Worm (Caenorhabditis elegans) whole organism, L3 larva: ENCODE data around the gene cnc-2.

Experiments used
- R02D3.7 ChIP-seq: fragments of 150-350 bp; optimal IDR thresholded peaks from 2 replicates; lab custom pipeline; 2014; ENCODE audit warnings: missing biosample characterization, missing genetic modification characterization
- ZK546.5 ChIP-seq: sonication (generic microtip); optimal IDR thresholded peaks from 2 replicates; lab custom pipeline; 2017; ENCODE audit warnings: missing biosample characterization, missing genetic modification characterization
- aly-2 ChIP-seq: fragments of 150-350 bp; optimal IDR thresholded peaks from 2 replicates; lab custom pipeline; 2014; ENCODE audit warnings: missing biosample characterization, missing genetic modification characterization
- ama-1 ChIP-seq: fragments of 150-350 bp; optimal IDR thresholded peaks from 2 replicates; lab custom pipeline; 2018
- ceh-16 ChIP-seq: sonication (generic microtip); optimal IDR thresholded peaks from 2 replicates; lab custom pipeline; 2017; ENCODE audit warnings: missing biosample characterization, missing genetic modification characterization
- ceh-28 ChIP-seq: fragments of 150-350 bp; optimal IDR thresholded peaks from 2 replicates; lab custom pipeline; 2014; ENCODE audit warnings: missing biosample characterization, missing genetic modification reagents, missing genetic modification characterization
- ceh-82 ChIP-seq: fragments of 150-350 bp; optimal IDR thresholded peaks from 2 replicates; lab custom pipeline; 2014; ENCODE audit warnings: missing biosample characterization, missing genetic modification characterization
- ceh-9 ChIP-seq: sonication (generic microtip); optimal IDR thresholded peaks from 2 replicates; lab custom pipeline; 2018; ENCODE audit warnings: missing biosample characterization, missing genetic modification characterization
- daf-12 ChIP-seq: fragments of 150-350 bp; optimal IDR thresholded peaks from 2 replicates; lab custom pipeline; 2014; ENCODE audit warnings: missing biosample characterization, missing genetic modification reagents, missing genetic modification characterization
- egl-27 ChIP-seq: sonication (generic microtip); optimal IDR thresholded peaks from 4 replicates; lab custom pipeline; 2017; ENCODE audit warnings: missing biosample characterization, missing genetic modification reagents, missing genetic modification characterization
- egl-5 ChIP-seq: fragments of 150-350 bp; optimal IDR thresholded peaks from 2 replicates; lab custom pipeline; 2017; ENCODE audit warnings: missing biosample characterization, missing genetic modification reagents, missing genetic modification characterization, inconsistent platforms
- elt-1 ChIP-seq: fragments of 150-350 bp; optimal IDR thresholded peaks from 2 replicates; lab custom pipeline; 2014; ENCODE audit warnings: missing biosample characterization, missing genetic modification characterization
- elt-2 ChIP-seq: sonication (generic microtip); optimal IDR thresholded peaks from 2 replicates; lab custom pipeline; 2016; ENCODE audit warnings: missing genetic modification reagents, mild to moderate bottlenecking, missing genetic modification characterization, missing compliant biosample characterization
- elt-3 ChIP-seq, 3 experiments: fragments of 150-350 bp in 1 of 3; sonication (generic microtip) in 2 of 3; optimal IDR thresholded peaks; 2 replicates in 2 of 3; 4 replicates in 1 of 3; lab custom pipeline; 2014 to 2017; ENCODE audit warnings: missing biosample characterization in 3 of 3, missing genetic modification characterization in 3 of 3
- eor-1 ChIP-seq, 2 experiments: fragments of 150-350 bp; optimal IDR thresholded peaks; 2 replicates each; lab custom pipeline; 2014 to 2018; ENCODE audit warnings: missing biosample characterization in 2 of 2, missing genetic modification characterization in 2 of 2
- fkh-10 ChIP-seq: sonication (generic microtip); optimal IDR thresholded peaks from 2 replicates; lab custom pipeline; 2017; ENCODE audit warnings: missing biosample characterization, missing genetic modification reagents, missing genetic modification characterization
- fkh-2 ChIP-seq: fragments of 150-350 bp; optimal IDR thresholded peaks from 2 replicates; lab custom pipeline; 2014; ENCODE audit warnings: missing biosample characterization, missing genetic modification reagents, missing genetic modification characterization
- fos-1 ChIP-seq: fragments of 150-350 bp; optimal IDR thresholded peaks from 2 replicates; lab custom pipeline; 2014; ENCODE audit warnings: missing biosample characterization, missing genetic modification characterization
- hmg-11 ChIP-seq: sonication (generic microtip); optimal IDR thresholded peaks from 2 replicates; lab custom pipeline; 2016; ENCODE audit warnings: missing genetic modification characterization, missing compliant biosample characterization
- jun-1 ChIP-seq: fragments of 150-350 bp; optimal IDR thresholded peaks from 2 replicates; lab custom pipeline; 2014; ENCODE audit warnings: missing biosample characterization, missing genetic modification reagents, missing genetic modification characterization
- lin-15B ChIP-seq: fragments of 150-350 bp; optimal IDR thresholded peaks from 2 replicates; lab custom pipeline; 2014; ENCODE audit warnings: missing biosample characterization, missing genetic modification characterization
- lin-39 ChIP-seq: fragments of 150-350 bp; optimal IDR thresholded peaks from 2 replicates; lab custom pipeline; 2018; ENCODE audit warnings: missing biosample characterization, missing genetic modification reagents, missing genetic modification characterization
- lsy-12 ChIP-seq: sonication (generic microtip); optimal IDR thresholded peaks from 2 replicates; lab custom pipeline; 2016; ENCODE audit warnings: mild to moderate bottlenecking, missing genetic modification characterization, missing compliant biosample characterization
- mdl-1 ChIP-seq: fragments of 150-350 bp; optimal IDR thresholded peaks from 2 replicates; lab custom pipeline; 2014; ENCODE audit warnings: missing biosample characterization, missing genetic modification characterization
- mml-1 ChIP-seq: fragments of 150-350 bp; sonication (generic microtip); optimal IDR thresholded peaks from 3 replicates; lab custom pipeline; 2014; ENCODE audit warnings: missing biosample characterization, missing genetic modification characterization
- nfya-1 ChIP-seq: sonication (generic microtip); optimal IDR thresholded peaks from 2 replicates; lab custom pipeline; 2017; ENCODE audit warnings: missing genetic modification characterization, mild to moderate bottlenecking, missing compliant biosample characterization, antibody characterized with exemption, moderate library complexity; ENCODE audit not compliant: insufficient read depth
- nhr-11 ChIP-seq: fragments of 150-350 bp; optimal IDR thresholded peaks from 2 replicates; lab custom pipeline; 2014; ENCODE audit warnings: missing biosample characterization, missing genetic modification characterization
- nhr-12 ChIP-seq: fragments of 150-350 bp; optimal IDR thresholded peaks from 2 replicates; lab custom pipeline; 2014; ENCODE audit warnings: missing biosample characterization, missing genetic modification characterization
- nhr-23 ChIP-seq: fragments of 150-350 bp; optimal IDR thresholded peaks from 2 replicates; lab custom pipeline; 2014; ENCODE audit warnings: missing biosample characterization, missing genetic modification reagents, missing genetic modification characterization
- nhr-237 ChIP-seq: fragments of 150-350 bp; optimal IDR thresholded peaks from 2 replicates; lab custom pipeline; 2014; ENCODE audit warnings: missing biosample characterization, missing genetic modification characterization
- nhr-25 ChIP-seq: sonication (generic microtip); optimal IDR thresholded peaks from 2 replicates; lab custom pipeline; 2017; ENCODE audit warnings: missing biosample characterization, missing genetic modification characterization
- nhr-28 ChIP-seq: fragments of 150-350 bp; optimal IDR thresholded peaks from 2 replicates; lab custom pipeline; 2014; ENCODE audit warnings: missing biosample characterization, missing genetic modification characterization
- nhr-43 ChIP-seq: sonication (generic microtip); optimal IDR thresholded peaks from 2 replicates; lab custom pipeline; 2016; ENCODE audit warnings: mild to moderate bottlenecking, missing genetic modification characterization, missing compliant biosample characterization; ENCODE audit not compliant: poor library complexity, severe bottlenecking
- nhr-67 ChIP-seq: fragments of 150-350 bp; optimal IDR thresholded peaks from 2 replicates; lab custom pipeline; 2014; ENCODE audit warnings: missing biosample characterization, missing genetic modification characterization
- nhr-76 ChIP-seq: fragments of 150-350 bp; sonication (generic microtip); optimal IDR thresholded peaks from 5 replicates; lab custom pipeline; 2014; ENCODE audit warnings: missing biosample characterization, missing genetic modification characterization
- nhr-77 ChIP-seq: fragments of 150-350 bp; optimal IDR thresholded peaks from 2 replicates; lab custom pipeline; 2014; ENCODE audit warnings: missing biosample characterization, missing genetic modification characterization
- pha-4 ChIP-seq: fragments of 150-350 bp; optimal IDR thresholded peaks from 2 replicates; lab custom pipeline; 2014; ENCODE audit warnings: missing biosample characterization, missing genetic modification reagents, missing genetic modification characterization
- pqm-1 ChIP-seq: fragments of 150-350 bp; optimal IDR thresholded peaks from 2 replicates; lab custom pipeline; 2017; ENCODE audit warnings: missing biosample characterization, missing genetic modification characterization, inconsistent platforms
- sea-2 ChIP-seq: fragments of 150-350 bp; sonication (generic microtip); optimal IDR thresholded peaks from 4 replicates; lab custom pipeline; 2014; ENCODE audit warnings: missing biosample characterization, missing genetic modification reagents, missing genetic modification characterization
- skn-1 ChIP-seq: fragments of 150-350 bp; optimal IDR thresholded peaks from 2 replicates; lab custom pipeline; 2014; ENCODE audit warnings: missing biosample characterization, missing genetic modification characterization
- snpc-4 ChIP-seq: fragments of 150-350 bp; optimal IDR thresholded peaks from 2 replicates; lab custom pipeline; 2014; ENCODE audit warnings: missing biosample characterization, missing genetic modification characterization
- tbx-2 ChIP-seq: sonication (generic microtip); optimal IDR thresholded peaks from 2 replicates; lab custom pipeline; 2016; ENCODE audit warnings: mild to moderate bottlenecking, missing genetic modification characterization, missing compliant biosample characterization
- unc-39 ChIP-seq: sonication (generic microtip); optimal IDR thresholded peaks from 4 replicates; lab custom pipeline; 2017; ENCODE audit warnings: missing biosample characterization, missing genetic modification characterization
- unc-62 ChIP-seq: fragments of 150-350 bp; sonication (generic microtip); optimal IDR thresholded peaks from 4 replicates; lab custom pipeline; 2014; ENCODE audit warnings: missing biosample characterization, missing genetic modification reagents, missing genetic modification characterization
- zag-1 ChIP-seq: fragments of 150-350 bp; optimal IDR thresholded peaks from 2 replicates; lab custom pipeline; 2014; ENCODE audit warnings: missing biosample characterization, missing genetic modification characterization
- ztf-11 ChIP-seq: fragments of 150-350 bp; optimal IDR thresholded peaks from 2 replicates; lab custom pipeline; 2014; ENCODE audit warnings: missing biosample characterization, missing genetic modification characterization
- ztf-4 ChIP-seq: fragments of 150-350 bp; optimal IDR thresholded peaks from 2 replicates; lab custom pipeline; 2014; ENCODE audit warnings: missing biosample characterization, missing genetic modification characterization

cnc-2 gene

DNA sequence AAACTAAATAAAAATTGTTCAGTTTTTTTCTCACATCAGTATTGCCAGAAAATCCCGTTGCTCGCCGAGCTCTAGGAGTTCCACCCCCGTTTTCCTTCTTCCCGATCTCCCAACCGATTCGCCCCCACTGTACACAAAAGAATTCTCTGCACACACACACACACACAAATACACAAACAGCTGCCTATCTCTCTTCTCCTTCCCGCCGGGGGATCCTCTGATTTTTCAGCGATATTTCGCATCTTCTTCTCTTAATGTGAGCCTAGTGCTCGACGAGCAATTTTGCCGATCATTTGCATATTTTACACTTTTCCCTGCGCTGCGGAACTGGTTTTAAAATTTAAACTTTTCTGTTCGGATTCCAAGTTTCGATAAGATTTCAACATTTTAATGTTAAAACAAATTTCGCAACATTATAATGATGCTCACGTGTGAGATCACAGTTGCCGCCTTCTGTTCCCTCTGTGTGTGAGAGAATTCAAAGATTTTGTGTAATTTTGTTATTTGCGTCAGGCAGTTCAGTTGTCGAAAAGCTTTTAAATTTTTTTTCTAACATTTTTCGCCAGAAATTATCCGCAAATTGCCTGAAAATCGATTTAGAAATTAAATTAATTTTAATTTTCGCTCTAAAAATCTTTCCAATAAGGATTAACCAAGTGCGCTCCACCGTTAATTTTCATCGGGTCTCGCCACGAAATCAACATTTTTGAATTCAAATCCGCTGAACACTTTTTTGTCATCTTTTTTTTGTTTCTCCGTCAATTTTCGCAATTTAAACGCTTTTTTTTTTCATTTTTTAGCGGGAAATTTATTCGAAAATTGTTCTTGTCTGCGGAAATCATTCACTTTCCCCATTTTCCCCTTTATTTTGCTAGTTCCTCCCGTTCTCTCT, 21.3 kb upstream of the cnc-2 start:
- TF ChIP-seq ceh-16 (tag; lab: Kevin White, UChicago) (no peak), ama-1 (lab: Kevin White, UChicago) (no peak), nhr-43 (peak; percentile 43), jun-1 (tag; lab: Kevin White, UChicago) (no peak), nhr-12 (tag; lab: Kevin White, UChicago) (no peak), elt-2 (peak; percentile 27), daf-12 (tag; lab: Kevin White, UChicago) (no peak), elt-3 (tag; optimal IDR thresholded peaks at IDR 0.05; lab: Kevin White, UChicago) (no peak), zag-1 (tag; lab: Kevin White, UChicago) (no peak), fkh-2 (peak; percentile 9), ceh-9 (no peak), mdl-1 (tag; lab: Kevin White, UChicago) (no peak), nhr-23 (tag; lab: Kevin White, UChicago) (peak; percentile 83), nhr-237 (no peak), nfya-1 (peak; percentile 81), eor-1 (tag; optimal IDR thresholded peaks at IDR 0.05; lab: Kevin White, UChicago) (no peak), ceh-82 (tag; lab: Kevin White, UChicago) (no peak), ceh-28 (tag; lab: Kevin White, UChicago) (peak; percentile 48), nhr-25 (tag; lab: Kevin White, UChicago) (no peak), mml-1 (tag; lab: Kevin White, UChicago) (no peak), lin-39 (peak; percentile 35), fos-1 (no peak), nhr-28 (tag; lab: Kevin White, UChicago) (no peak), tbx-2 (tag; lab: Kevin White, UChicago) (no peak), ZK546.5 (no peak), snpc-4 (tag; lab: Kevin White, UChicago) (peak; percentile 10), sea-2 (GFP tag; lab: Kevin White, UChicago) (no peak), unc-62 (GFP tag; lab: Kevin White, UChicago) (no peak), pqm-1 (tag; lab: Kevin White, UChicago) (peak; percentile 24), R02D3.7 (tag; lab: Kevin White, UChicago) (no peak), unc-39 (tag; lab: Kevin White, UChicago) (no peak), nhr-67 (tag; lab: Kevin White, UChicago) (no peak), nhr-11 (tag; lab: Kevin White, UChicago) (no peak), fkh-10 (peak; percentile 35), lsy-12 (tag; lab: Kevin White, UChicago) (no peak), aly-2 (tag; lab: Kevin White, UChicago) (no peak), hmg-11 (tag; lab: Kevin White, UChicago) (no peak), egl-27 (tag; lab: Kevin White, UChicago) (no peak), lin-15B (tag; lab: Kevin White, UChicago) (peak; percentile 86), skn-1 (tag; lab: Kevin White, UChicago) (peak; percentile 95), ztf-4 (tag; lab: Kevin White, UChicago) (no peak), ztf-11 (tag; lab: Kevin White, UChicago) (no peak), nhr-76 (tag; lab: Kevin White, UChicago) (no peak), elt-1 (tag; lab: Kevin White, UChicago) (peak; percentile 30), pha-4 (tag; lab: Kevin White, UChicago) (peak; percentile 74), egl-5 (tag; lab: Kevin White, UChicago) (peak; percentile 62), nhr-77 (tag; lab: Kevin White, UChicago) (no peak)
- TF ChIP-seq, all 47 proteins: peak for 15
